Fruit fly (Drosophila melanogaster): ENCODE data around the gene aus.

aus gene

DNA sequence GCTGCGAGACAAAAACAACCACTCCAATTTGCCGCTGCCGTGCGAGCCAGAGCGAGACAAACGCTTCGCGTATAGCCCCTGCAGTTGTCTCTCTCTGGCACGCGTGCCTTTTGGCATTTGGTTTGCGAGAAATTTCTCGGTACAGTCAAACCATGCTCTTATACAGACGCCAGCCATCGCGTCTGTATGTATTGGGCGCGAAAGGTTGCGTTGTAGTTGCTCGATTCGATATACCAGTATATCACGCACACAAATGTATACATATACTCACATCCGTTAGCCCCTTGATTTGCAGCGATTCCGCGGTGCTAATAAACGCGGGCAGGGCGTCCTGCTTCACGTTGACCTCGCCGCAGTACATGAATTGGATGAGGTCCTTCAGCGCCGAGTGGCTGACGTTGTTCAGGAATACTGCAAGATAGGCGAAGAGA is 26.9 kb upstream of the aus start (continued):
- no peak for TF ChIP-seq ems (GFP tag; optimal IDR thresholded peaks at IDR 0.05)
- TF ChIP-seq bigmax (GFP tag; optimal IDR thresholded peaks at IDR 0.05), result no peak
- no peak for TF ChIP-seq dysf (GFP tag; IDR thresholded peaks at IDR 0.05)
- TF ChIP-seq p53 (GFP tag; optimal IDR thresholded peaks at IDR 0.05), result no peak
- TF ChIP-seq CG7357 (GFP tag; IDR thresholded peaks at IDR 0.05), result no peak
- TF ChIP-seq CG16813 (GFP tag; IDR thresholded peaks at IDR 0.05; ENCODE audit: partially characterized antibody), result no peak; the same call in 2 of the 3 replicates
- TF ChIP-seq Sox102F (GFP tag; optimal IDR thresholded peaks at IDR 0.05), result no peak
- no peak for TF ChIP-seq CG8944 (GFP tag; optimal IDR thresholded peaks at IDR 0.05)
- no peak for TF ChIP-seq usp (GFP tag; optimal IDR thresholded peaks at IDR 0.05)
- no peak for TF ChIP-seq pan (optimal IDR thresholded peaks at IDR 0.05)
- TF ChIP-seq pan (GFP tag; optimal IDR thresholded peaks at IDR 0.05 in 1 of 2, IDR thresholded peaks at IDR 0.05 in 1 of 2), result peak in 1 of 2 experiments; percentile 6
- no peak for TF ChIP-seq CG14441 (GFP tag; IDR thresholded peaks at IDR 0.05)
- TF ChIP-seq mirr (GFP tag; optimal IDR thresholded peaks at IDR 0.05), result peak; percentile 84
- no peak for TF ChIP-seq CG15696 (tag; optimal IDR thresholded peaks at IDR 0.05)
- peak; percentile 96 for TF ChIP-seq kah (GFP tag; optimal IDR thresholded peaks at IDR 0.05)
- peak; percentile 92 for TF ChIP-seq cg (GFP tag; optimal IDR thresholded peaks at IDR 0.05)
- no peak; the same call in 2 of the 3 replicates for TF ChIP-seq HLH4C (GFP tag; IDR thresholded peaks at IDR 0.05; ENCODE audit: partially characterized antibody)
- no peak for TF ChIP-seq pum (GFP tag; optimal IDR thresholded peaks at IDR 0.05)
- TF ChIP-seq nau (GFP tag; optimal IDR thresholded peaks at IDR 0.05), result no peak
- peak; percentile 45 for TF ChIP-seq CG17829 (tag; optimal IDR thresholded peaks at IDR 0.05)
- peak; percentile 4 for TF ChIP-seq CG13624 (GFP tag; optimal IDR thresholded peaks at IDR 0.05)
- TF ChIP-seq tll (GFP tag; optimal IDR thresholded peaks at IDR 0.05), result no peak
- no peak for TF ChIP-seq toy (GFP tag; IDR thresholded peaks at IDR 0.05)
- peak; percentile 50 for TF ChIP-seq scrt (GFP tag; optimal IDR thresholded peaks at IDR 0.05)
- TF ChIP-seq CG14050 (GFP tag; IDR thresholded peaks at IDR 0.05), result no peak
- no peak for TF ChIP-seq CG17612 (GFP tag; IDR thresholded peaks at IDR 0.05)
- no peak for TF ChIP-seq run (tag; optimal IDR thresholded peaks at IDR 0.05)
- peak; percentile 53 for TF ChIP-seq BEAF-32 (GFP tag; optimal IDR thresholded peaks at IDR 0.05)
- TF ChIP-seq GATAe (GFP tag; conservative IDR thresholded peaks at IDR 0.05), result no peak
- TF ChIP-seq Dbx (GFP tag; IDR thresholded peaks at IDR 0.05), result peak; percentile 40; the same call in 1 of the 3 replicates
- no peak for TF ChIP-seq CG7928 (GFP tag; optimal IDR thresholded peaks at IDR 0.05)
- no peak for TF ChIP-seq Neu2 (GFP tag; optimal IDR thresholded peaks at IDR 0.05; ENCODE audit: borderline replicate concordance)
- no peak for TF ChIP-seq H15 (GFP tag; IDR thresholded peaks at IDR 0.05)
- TF ChIP-seq shn (GFP tag; optimal IDR thresholded peaks at IDR 0.05), result no peak
- TF ChIP-seq ssp (GFP tag; IDR thresholded peaks at IDR 0.05), result no peak
- TF ChIP-seq D19A (tag; optimal IDR thresholded peaks at IDR 0.05), result no peak
- no peak for TF ChIP-seq CG10654 (GFP tag; optimal IDR thresholded peaks at IDR 0.05)
- TF ChIP-seq CG32767 (GFP tag; IDR thresholded peaks at IDR 0.05), result peak; percentile 96
- TF ChIP-seq CG5953 (GFP tag; IDR thresholded peaks at IDR 0.05), result no peak
- TF ChIP-seq mld (GFP tag; IDR thresholded peaks at IDR 0.05; ENCODE audit: partially characterized antibody), result no peak
- TF ChIP-seq CG9932 (GFP tag; IDR thresholded peaks at IDR 0.05), result no peak
- TF ChIP-seq ftz-f1 (GFP tag; optimal IDR thresholded peaks at IDR 0.05), result peak; percentile 3
- no peak for TF ChIP-seq CG10462 (GFP tag; optimal IDR thresholded peaks at IDR 0.05)
- TF ChIP-seq CG6813 (GFP tag; optimal IDR thresholded peaks at IDR 0.05), result peak; percentile 44
- no peak for TF ChIP-seq Ravus (GFP tag; IDR thresholded peaks at IDR 0.05)
- peak; percentile 78 for TF ChIP-seq gsb-n (tag; optimal IDR thresholded peaks at IDR 0.05)
- no peak for TF ChIP-seq cwo (GFP tag; optimal IDR thresholded peaks at IDR 0.05)
- peak; percentile 43 for TF ChIP-seq sug (tag; optimal IDR thresholded peaks at IDR 0.05)
- TF ChIP-seq pzg (GFP tag; optimal IDR thresholded peaks at IDR 0.05), result peak; percentile 50
- no peak for TF ChIP-seq Jarid2 (GFP tag; optimal IDR thresholded peaks at IDR 0.05)
- TF ChIP-seq aop (GFP tag; IDR thresholded peaks at IDR 0.05), result no peak

All from whole organism, embryonic.